Worm (Caenorhabditis elegans): ENCODE data around the gene C18B12.4.

DNA sequence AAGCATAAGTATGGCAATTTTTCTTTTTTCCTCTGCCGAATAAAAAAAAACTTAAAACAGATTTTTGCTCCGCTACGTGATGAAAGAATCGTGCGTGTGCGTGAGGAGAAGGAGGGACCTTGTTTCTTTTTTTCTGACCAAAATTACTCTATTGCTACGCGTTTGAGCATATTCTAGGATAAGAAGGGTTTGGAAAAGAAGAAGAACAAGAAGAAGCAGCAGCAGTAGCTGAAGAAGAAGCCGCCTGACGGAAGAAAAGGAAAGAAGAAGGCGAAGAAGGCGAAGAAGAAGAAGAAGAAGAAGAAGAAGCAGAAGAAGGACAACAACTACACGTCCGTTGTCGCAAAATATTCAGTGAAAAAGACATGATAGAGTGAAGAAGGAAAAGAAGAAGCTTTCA lies 24.3 kb downstream of the C18B12.4 start:
- TF ChIP-seq tbx-37 (GFP tag; conservative IDR thresholded peaks at IDR 0.05): no peak
- no peak for TF ChIP-seq scrt-1 (GFP tag; IDR thresholded peaks at IDR 0.05)
- TF ChIP-seq tbx-11 (GFP tag; IDR thresholded peaks at IDR 0.05): no peak
- no peak for TF ChIP-seq ama-1 (optimal IDR thresholded peaks at IDR 0.05)
- TF ChIP-seq ceh-36 (tag; optimal IDR thresholded peaks at IDR 0.05): no peak
- no peak for TF ChIP-seq sea-1 (GFP tag; conservative IDR thresholded peaks at IDR 0.05)
- no peak for TF ChIP-seq aly-1 (tag; optimal IDR thresholded peaks at IDR 0.05)
- no peak for TF ChIP-seq ceh-13 (GFP tag; optimal IDR thresholded peaks at IDR 0.05)
- no peak for TF ChIP-seq tra-4 (tag; optimal IDR thresholded peaks at IDR 0.05)
- no peak for TF ChIP-seq hnd-1 (tag; optimal IDR thresholded peaks at IDR 0.05)
- TF ChIP-seq hmbx-1 (tag; optimal IDR thresholded peaks at IDR 0.05): no peak
- no peak for TF ChIP-seq hmg-4 (GFP tag; optimal IDR thresholded peaks at IDR 0.05)
- TF ChIP-seq ets-7 (tag; optimal IDR thresholded peaks at IDR 0.05): no peak
- no peak for TF ChIP-seq pes-1 (GFP tag; IDR thresholded peaks at IDR 0.05)

Data from whole organism, early embryonic.